Fruit fly (Drosophila melanogaster): Measurements from ENCODE around the gene Rel.

The Rel gene

dm6 chr3R:9006129-9006528 is 41.6 kb downstream of the Rel start, which contains the start of the genes Prosbeta3 and Iru:
Gene Prosbeta3 (minus strand): TSS chr3R:9006226.
Gene Iru (plus strand): TSS chr3R:9006456.
- peak; percentile 66 for TF ChIP-seq nmo (GFP tag; optimal IDR thresholded peaks at IDR 0.05)
- TF ChIP-seq tx (GFP tag; optimal IDR thresholded peaks at IDR 0.05), result no peak
- TF ChIP-seq unc-4 (GFP tag; IDR thresholded peaks at IDR 0.05; ENCODE audit: partially characterized antibody), result 0 out of 2 replicates have a peak, but pooled peaks have one; percentile 28
- TF ChIP-seq Med (GFP tag), result peak; percentile 83
- peak; percentile 81 for TF ChIP-seq CG12659 (GFP tag; optimal IDR thresholded peaks at IDR 0.05)
- TF ChIP-seq CoRest (tag; optimal IDR thresholded peaks at IDR 0.05), result peak; percentile 38
- peak; percentile 61 for TF ChIP-seq Elba2 (GFP tag; optimal IDR thresholded peaks at IDR 0.05)
- peak; percentile 47 for TF ChIP-seq CG30020 (tag; optimal IDR thresholded peaks at IDR 0.05)
- TF ChIP-seq CG10654 (GFP tag; optimal IDR thresholded peaks at IDR 0.05), result no peak
- peak in 1 of 2 experiments; percentile 1 for TF ChIP-seq dpn (GFP tag; optimal IDR thresholded peaks at IDR 0.05)
- peak; percentile 31; the same call in 1 of the 2 replicates for TF ChIP-seq amos (GFP tag; IDR thresholded peaks at IDR 0.05; ENCODE audit: partially characterized antibody)
- peak; percentile 24 for TF ChIP-seq Sry-δ (GFP tag; optimal IDR thresholded peaks at IDR 0.05)
- TF ChIP-seq bab2 (GFP tag; optimal IDR thresholded peaks at IDR 0.05), result peak; percentile 32
- no peak for TF ChIP-seq CG16815 (GFP tag; optimal IDR thresholded peaks at IDR 0.05)
- TF ChIP-seq luna (GFP tag; optimal IDR thresholded peaks at IDR 0.05), result no peak
- peak; percentile 45 for TF ChIP-seq Ets97D (GFP tag; optimal IDR thresholded peaks at IDR 0.05)
- peak; percentile 45 for TF ChIP-seq CG4617 (GFP tag; optimal IDR thresholded peaks at IDR 0.05; ENCODE audit: borderline replicate concordance)
- peak; percentile 10 for TF ChIP-seq kay (GFP tag; optimal IDR thresholded peaks at IDR 0.05)
- peak; percentile 17 for TF ChIP-seq CG15601 (tag; optimal IDR thresholded peaks at IDR 0.05)
- TF ChIP-seq CG33213 (GFP tag; optimal IDR thresholded peaks at IDR 0.05), result peak; percentile 61
- TF ChIP-seq CG12299 (tag; optimal IDR thresholded peaks at IDR 0.05), result peak; percentile 9
- TF ChIP-seq org-1 (GFP tag; optimal IDR thresholded peaks at IDR 0.05), result no peak
- TF ChIP-seq HmgZ (tag; optimal IDR thresholded peaks at IDR 0.05), result peak; percentile 59
- TF ChIP-seq CG12391 (tag; optimal IDR thresholded peaks at IDR 0.05), result peak; percentile 12
- TF ChIP-seq Scr (GFP tag; IDR thresholded peaks at IDR 0.05; ENCODE audit: partially characterized antibody), result 0 out of 2 replicates have a peak, but pooled peaks have one; percentile 7
- TF ChIP-seq CG3847 (GFP tag; IDR thresholded peaks at IDR 0.05), result peak; percentile 48; the same call in 1 of the 2 replicates
- TF ChIP-seq cas (GFP tag; IDR thresholded peaks at IDR 0.05), result no peak
- peak; percentile 73 for TF ChIP-seq stwl (tag; optimal IDR thresholded peaks at IDR 0.05)
- TF ChIP-seq CG12236 (GFP tag; optimal IDR thresholded peaks at IDR 0.05), result no peak
- TF ChIP-seq CG15514 (GFP tag; optimal IDR thresholded peaks at IDR 0.05), result peak; percentile 39
- peak; percentile 90 for TF ChIP-seq Sin3A (optimal IDR thresholded peaks at IDR 0.05)
- peak; percentile 56 for TF ChIP-seq phol (tag; optimal IDR thresholded peaks at IDR 0.05)
- TF ChIP-seq trh (GFP tag; optimal IDR thresholded peaks at IDR 0.05), result no peak
- peak; percentile 80 for TF ChIP-seq pzg (GFP tag; optimal IDR thresholded peaks at IDR 0.05)
- TF ChIP-seq mam (GFP tag; optimal IDR thresholded peaks at IDR 0.05), result peak; percentile 14
- peak; percentile 51 for TF ChIP-seq Myb (GFP tag; optimal IDR thresholded peaks at IDR 0.05)
- peak; percentile 86 for TF ChIP-seq Lhr (GFP tag; optimal IDR thresholded peaks at IDR 0.05)
- no peak for TF ChIP-seq CG31224 (GFP tag; IDR thresholded peaks at IDR 0.05)
- peak; percentile 12 for TF ChIP-seq CG1603 (tag; optimal IDR thresholded peaks at IDR 0.05)
- TF ChIP-seq hkb (optimal IDR thresholded peaks at IDR 0.05), result peak; percentile 79
- no peak for TF ChIP-seq hkb (GFP tag; IDR thresholded peaks at IDR 0.05)
- peak; percentile 35 for TF ChIP-seq sug (tag; optimal IDR thresholded peaks at IDR 0.05)
- TF ChIP-seq CG8290 (GFP tag; optimal IDR thresholded peaks at IDR 0.05), result peak; percentile 12
- TF ChIP-seq CG8290 (tag; optimal IDR thresholded peaks at IDR 0.05), result no peak
- TF ChIP-seq dysf (GFP tag; IDR thresholded peaks at IDR 0.05), result no peak
- peak; percentile 87 for TF ChIP-seq gfzf (GFP tag; optimal IDR thresholded peaks at IDR 0.05)
- TF ChIP-seq BEAF-32 (GFP tag; optimal IDR thresholded peaks at IDR 0.05), result peak; percentile 51
- peak; percentile 5 for TF ChIP-seq CG13894 (tag; optimal IDR thresholded peaks at IDR 0.05)
- peak; percentile 27 for TF ChIP-seq CG2116 (GFP tag; optimal IDR thresholded peaks at IDR 0.05)
- TF ChIP-seq eve (GFP tag; optimal IDR thresholded peaks at IDR 0.05), result no peak
- TF ChIP-seq zfh1 (GFP tag; IDR thresholded peaks at IDR 0.05), result no peak
